Worm (Caenorhabditis elegans): Measurements from ENCODE around the gene F59F5.5.

ce11 chrX:10545716-10546115 is at the start of gene F59F5.5:
- TF ChIP-seq ama-1 (optimal IDR thresholded peaks at IDR 0.05) = no peak
- TF ChIP-seq ama-1 (GFP tag; optimal IDR thresholded peaks at IDR 0.05) = no peak
- no peak for TF ChIP-seq nhr-179 (tag; optimal IDR thresholded peaks at IDR 0.05)

All from whole organism, young adult.